Worm (Caenorhabditis elegans): Measurements from ENCODE around the gene cutl-19.
"Not testable (repeated sequence)": the region's sequence is repeated elsewhere in the genome, so short reads cannot be mapped to it uniquely, and the experiment has no call there.

Gene cutl-19

ce11 chrIII:5214162-5214561 is 3.2 kb downstream of the cutl-19 start:
- no peak for TF ChIP-seq gmeb-1 (tag; optimal IDR thresholded peaks at IDR 0.05)
- no peak for TF ChIP-seq elt-1 (tag; optimal IDR thresholded peaks at IDR 0.05)
- no peak for TF ChIP-seq zag-1 (tag; optimal IDR thresholded peaks at IDR 0.05)
- no peak for TF ChIP-seq lin-13 (GFP tag; optimal IDR thresholded peaks at IDR 0.05)
- no peak for TF ChIP-seq ZK546.5 (tag; optimal IDR thresholded peaks at IDR 0.05)
- TF ChIP-seq sma-9 (GFP tag; optimal IDR thresholded peaks at IDR 0.05): no peak
- TF ChIP-seq sma-9 (tag; optimal IDR thresholded peaks at IDR 0.05): no peak
- no peak for TF ChIP-seq unc-39 (tag; optimal IDR thresholded peaks at IDR 0.05)
- TF ChIP-seq dmd-4 (tag; optimal IDR thresholded peaks at IDR 0.05): no peak
- no peak for TF ChIP-seq nhr-6 (tag; optimal IDR thresholded peaks at IDR 0.05)
- no peak for TF ChIP-seq lin-39 (tag; optimal IDR thresholded peaks at IDR 0.05)
- no peak for TF ChIP-seq egl-27 (tag; optimal IDR thresholded peaks at IDR 0.05)
- TF ChIP-seq mbf-1 (tag; optimal IDR thresholded peaks at IDR 0.05): no peak
- TF ChIP-seq ztf-11 (tag; optimal IDR thresholded peaks at IDR 0.05): no peak
- TF ChIP-seq nhr-11 (tag; optimal IDR thresholded peaks at IDR 0.05): no peak
- TF ChIP-seq aly-2 (tag; optimal IDR thresholded peaks at IDR 0.05): no peak
- TF ChIP-seq elt-3 (tag; optimal IDR thresholded peaks at IDR 0.05): no peak
- TF ChIP-seq nhr-237 (tag; optimal IDR thresholded peaks at IDR 0.05): no peak
- TF ChIP-seq ztf-4 (tag; optimal IDR thresholded peaks at IDR 0.05): no peak
- TF ChIP-seq Y55F3AM.14 (GFP tag; optimal IDR thresholded peaks at IDR 0.05): no peak
- TF ChIP-seq unc-62 (GFP tag; optimal IDR thresholded peaks at IDR 0.05): no peak

ce11 chrIII:5211137-5211648 is 6.2 kb downstream of the cutl-19 start:
- peak; percentile 21 for TF ChIP-seq gmeb-1 (tag; optimal IDR thresholded peaks at IDR 0.05)
- peak; percentile 18 for TF ChIP-seq crh-2 (tag; optimal IDR thresholded peaks at IDR 0.05)
- TF ChIP-seq nhr-21 (tag; optimal IDR thresholded peaks at IDR 0.05): peak; percentile 65
- peak; percentile 63 for TF ChIP-seq fos-1 (tag; optimal IDR thresholded peaks at IDR 0.05)
- peak; percentile 7 for TF ChIP-seq egl-27 (tag; optimal IDR thresholded peaks at IDR 0.05)
- peak in 1 of 2 experiments; percentile 58 for TF ChIP-seq lsy-2 (tag; optimal IDR thresholded peaks at IDR 0.05)
- TF ChIP-seq sma-9 (GFP tag; optimal IDR thresholded peaks at IDR 0.05): peak; percentile 52
- not testable (repeated sequence) for TF ChIP-seq sma-9 (tag; optimal IDR thresholded peaks at IDR 0.05)
- peak; percentile 37 for TF ChIP-seq nhr-129 (tag; optimal IDR thresholded peaks at IDR 0.05)
- peak; percentile 10 for TF ChIP-seq unc-55 (GFP tag; optimal IDR thresholded peaks at IDR 0.05)
- peak; percentile 58 for TF ChIP-seq F13H6.1 (tag; optimal IDR thresholded peaks at IDR 0.05)
- peak; percentile 25 for TF ChIP-seq lin-13 (GFP tag; optimal IDR thresholded peaks at IDR 0.05)

DNA sequence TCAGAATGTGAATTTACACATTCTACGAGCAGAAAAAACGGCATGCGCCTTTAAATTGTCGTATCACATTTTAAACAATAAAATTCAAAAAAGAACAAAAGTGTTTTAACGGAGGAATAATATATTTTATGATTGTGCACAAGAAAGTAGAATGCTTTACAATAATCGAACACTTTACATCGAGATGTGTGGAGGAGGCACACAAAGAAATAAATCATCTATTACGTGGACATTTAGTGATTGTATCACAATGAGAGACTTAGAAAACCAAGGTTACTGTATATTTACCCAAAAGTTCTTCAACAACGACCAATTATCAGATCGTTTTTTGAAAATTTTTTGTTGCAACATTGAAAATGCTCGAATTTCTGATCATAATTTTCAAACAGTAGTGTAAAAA is 7.1 kb downstream of the cutl-19 start:
- no peak for TF ChIP-seq ztf-11 (tag; optimal IDR thresholded peaks at IDR 0.05)
- TF ChIP-seq nhr-21 (tag; optimal IDR thresholded peaks at IDR 0.05): no peak
- no peak for TF ChIP-seq lin-13 (GFP tag; optimal IDR thresholded peaks at IDR 0.05)
- no peak for TF ChIP-seq nhr-6 (tag; optimal IDR thresholded peaks at IDR 0.05)
- TF ChIP-seq mdl-1 (tag; optimal IDR thresholded peaks at IDR 0.05): no peak
- TF ChIP-seq elt-1 (tag; optimal IDR thresholded peaks at IDR 0.05): no peak
- TF ChIP-seq nhr-77 (tag; optimal IDR thresholded peaks at IDR 0.05): no peak
- TF ChIP-seq gmeb-1 (tag; optimal IDR thresholded peaks at IDR 0.05): no peak
- TF ChIP-seq ztf-4 (tag; optimal IDR thresholded peaks at IDR 0.05): no peak
- no peak for TF ChIP-seq blmp-1 (tag; optimal IDR thresholded peaks at IDR 0.05; ENCODE audit: insufficient read depth)
- no peak for TF ChIP-seq lin-39 (tag; optimal IDR thresholded peaks at IDR 0.05)
- TF ChIP-seq dmd-4 (tag; optimal IDR thresholded peaks at IDR 0.05): no peak
- TF ChIP-seq nhr-25 (tag; optimal IDR thresholded peaks at IDR 0.05): no peak
- no peak for TF ChIP-seq unc-62 (GFP tag; optimal IDR thresholded peaks at IDR 0.05)
- TF ChIP-seq ceh-82 (tag; optimal IDR thresholded peaks at IDR 0.05): no peak
- TF ChIP-seq peb-1 (tag; optimal IDR thresholded peaks at IDR 0.05): no peak
- TF ChIP-seq sem-4 (tag; optimal IDR thresholded peaks at IDR 0.05): no peak

ce11 chrIII:5208992-5209391 is 8.4 kb downstream of the cutl-19 start, which contains the start of gene syx-16:
Gene syx-16, minus strand, starts transcription at chrIII:5209109.
- TF ChIP-seq nhr-129 (tag; optimal IDR thresholded peaks at IDR 0.05) (no peak), lsy-2 (tag; optimal IDR thresholded peaks at IDR 0.05) (peak in 1 of 2 experiments; percentile 8)
